Worm (Caenorhabditis elegans): Measurements from ENCODE around the gene srd-51.

DNA sequence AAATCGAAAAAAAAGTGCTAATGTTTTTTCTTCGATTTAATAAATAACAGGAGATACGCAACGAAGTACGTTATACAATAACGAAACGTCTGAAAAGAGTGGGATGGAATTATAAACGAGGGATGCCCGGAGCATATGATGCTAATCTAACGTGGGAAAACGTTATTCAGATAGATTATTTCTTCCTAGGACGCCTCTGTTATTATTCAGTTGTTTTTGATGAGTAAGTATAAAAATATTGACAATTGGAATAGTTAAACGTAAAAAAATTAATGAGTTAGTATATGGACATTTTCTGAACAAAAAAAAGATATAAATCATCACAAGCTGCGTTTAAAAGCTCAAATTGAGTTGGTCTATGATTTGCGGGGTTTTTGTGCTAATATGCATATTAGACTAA is at the start of gene srd-51:
- TF ChIP-seq tbx-9 (tag; optimal IDR thresholded peaks at IDR 0.05; ENCODE audit: borderline replicate concordance) (no peak), T07F8.4 (tag; optimal IDR thresholded peaks at IDR 0.05) (no peak), die-1 (tag; optimal IDR thresholded peaks at IDR 0.05) (no peak)

Measured in whole organism, young adult.